Fruit fly (Drosophila melanogaster) whole organism, embryonic: ENCODE measurements around the gene CG43051.

Source experiments
- Adf1 ChIP-seq: fragments of 200-800 bp; sonication (Bioruptor generic); IDR thresholded peaks from 2 replicates; pipeline ENCODE4 v1.3.6; 2022; ENCODE audit warnings: missing biosample characterization, missing genetic modification characterization
- Antp ChIP-seq: fragments of 200-800 bp; sonication (Bioruptor generic); optimal IDR thresholded peaks from 3 replicates; lab custom pipeline; 2016; ENCODE audit warnings: missing biosample characterization, missing genetic modification characterization
- Asciz ChIP-seq: fragments of 200-800 bp; sonication (Bioruptor generic); optimal IDR thresholded peaks from 2 replicates; lab custom pipeline; 2017; ENCODE audit warnings: missing biosample characterization, mild to moderate bottlenecking, missing genetic modification characterization, missing genetic modification reagents
- Bdp1 ChIP-seq: fragments of 200-800 bp; sonication (Bioruptor generic); optimal IDR thresholded peaks from 3 replicates; lab custom pipeline; 2016; ENCODE audit warnings: missing biosample characterization, missing genetic modification characterization
- CG10147 ChIP-seq: fragments of 200-800 bp; sonication (Bioruptor generic); optimal IDR thresholded peaks from 2 replicates; lab custom pipeline; 2019; ENCODE audit warnings: missing biosample characterization, mild to moderate bottlenecking, missing genetic modification characterization, moderate library complexity
- CG10366 ChIP-seq: fragments of 200-800 bp; sonication (Bioruptor generic); IDR thresholded peaks from 2 replicates; pipeline ENCODE4 v1.3.6; 2022; ENCODE audit warnings: missing biosample characterization, missing genetic modification characterization
- CG10959 ChIP-seq: fragments of 200-800 bp; sonication (Bioruptor generic); IDR thresholded peaks from 2 replicates; pipeline ENCODE4 v1.3.6; 2022; ENCODE audit warnings: missing biosample characterization, missing genetic modification characterization
- CG11247 ChIP-seq: fragments of 200-800 bp; sonication (Bioruptor generic); IDR thresholded peaks from 2 replicates; pipeline ENCODE4 v1.3.6; 2022; ENCODE audit warnings: missing biosample characterization, missing genetic modification characterization
- CG12219 ChIP-seq: fragments of 200-800 bp; sonication (Bioruptor generic); optimal IDR thresholded peaks from 3 replicates; lab custom pipeline; 2018; ENCODE audit warnings: missing biosample characterization, mild to moderate bottlenecking, missing genetic modification characterization
- CG15269 ChIP-seq: fragments of 200-800 bp; sonication (Bioruptor generic); optimal IDR thresholded peaks from 2 replicates; lab custom pipeline; 2018; ENCODE audit warnings: missing biosample characterization, mild to moderate bottlenecking, missing genetic modification characterization, moderate library complexity
- CG15514 ChIP-seq: fragments of 200-800 bp; sonication (Bioruptor generic); optimal IDR thresholded peaks from 3 replicates; lab custom pipeline; 2017; ENCODE audit warnings: missing biosample characterization, missing genetic modification characterization, mild to moderate bottlenecking, moderate library complexity, missing genetic modification reagents
- CG1647 ChIP-seq: fragments of 200-800 bp; sonication (Bioruptor generic); optimal IDR thresholded peaks from 3 replicates; lab custom pipeline; 2016; ENCODE audit warnings: missing biosample characterization, missing genetic modification characterization
- CG17359 ChIP-seq: fragments of 200-800 bp; sonication (Bioruptor generic); optimal IDR thresholded peaks from 3 replicates; lab custom pipeline; 2018; ENCODE audit warnings: missing biosample characterization, mild to moderate bottlenecking, missing genetic modification characterization, moderate library complexity
- CG3065 ChIP-seq: fragments of 200-800 bp; sonication (Bioruptor generic); optimal IDR thresholded peaks from 2 replicates; lab custom pipeline; 2016; ENCODE audit warnings: missing biosample characterization, missing genetic modification characterization
- CG43689 ChIP-seq: fragments of 200-800 bp; sonication (Bioruptor generic); IDR thresholded peaks from 2 replicates; pipeline ENCODE4 v1.3.6; 2022; ENCODE audit warnings: missing biosample characterization, missing genetic modification characterization
- CG4617 ChIP-seq: fragments of 200-800 bp; sonication (Bioruptor generic); optimal IDR thresholded peaks from 3 replicates; lab custom pipeline; 2016; ENCODE audit warnings: missing biosample characterization, missing genetic modification characterization, borderline replicate concordance
- CG6654 ChIP-seq: fragments of 200-800 bp; sonication (Bioruptor generic); optimal IDR thresholded peaks from 2 replicates; lab custom pipeline; 2017; ENCODE audit warnings: missing biosample characterization, mild to moderate bottlenecking, missing genetic modification characterization
- CG7786 ChIP-seq: fragments of 200-800 bp; sonication (Bioruptor generic); optimal IDR thresholded peaks from 2 replicates; lab custom pipeline; 2016; ENCODE audit warnings: missing biosample characterization, missing genetic modification characterization
- CG7839 ChIP-seq: fragments of 200-800 bp; sonication (Bioruptor generic); optimal IDR thresholded peaks from 3 replicates; lab custom pipeline; 2018; ENCODE audit warnings: missing biosample characterization, mild to moderate bottlenecking, missing genetic modification characterization, moderate library complexity
- CG8290 ChIP-seq, 3 experiments: fragments of 200-800 bp; sonication (Bioruptor generic); optimal IDR thresholded peaks; 2 replicates each; lab custom pipeline; 2016 to 2019; ENCODE audit warnings: missing biosample characterization in 3 of 3, missing genetic modification characterization in 3 of 3, mild to moderate bottlenecking in 2 of 3, moderate library complexity in 1 of 3
- CG9215 ChIP-seq: fragments of 200-800 bp; sonication (Bioruptor generic); IDR thresholded peaks from 2 replicates; pipeline ENCODE4 v1.3.6; 2022; ENCODE audit warnings: missing biosample characterization, missing genetic modification characterization
- Camta ChIP-seq: fragments of 200-800 bp; sonication (Bioruptor generic); optimal IDR thresholded peaks from 2 replicates; lab custom pipeline; 2016; ENCODE audit warnings: missing biosample characterization, missing genetic modification characterization
- Deaf1 ChIP-seq: fragments of 200-800 bp; optimal IDR thresholded peaks from 3 replicates; lab custom pipeline; 2019; ENCODE audit warnings: missing biosample characterization, mild to moderate bottlenecking, missing genetic modification characterization, moderate library complexity
- Dll ChIP-seq: fragments of 200-800 bp; sonication (Bioruptor generic); IDR thresholded peaks from 4 replicates; pipeline ENCODE4 v1.3.6; 2022; ENCODE audit warnings: missing biosample characterization, missing genetic modification characterization; ENCODE audit not compliant: partially characterized antibody
- Ets65A ChIP-seq: fragments of 200-800 bp; sonication (Bioruptor generic); peaks from one replicate; lab custom pipeline; 2016; ENCODE audit warnings: missing biosample characterization, missing genetic modification characterization
- HHEX ChIP-seq: fragments of 200-800 bp; sonication (Bioruptor generic); optimal IDR thresholded peaks from 3 replicates; lab custom pipeline; 2017; ENCODE audit warnings: missing biosample characterization, mild to moderate bottlenecking, missing genetic modification characterization, missing genetic modification reagents
- Mad ChIP-seq: fragments of 200-800 bp; sonication (Bioruptor generic); optimal IDR thresholded peaks from 2 replicates; lab custom pipeline; 2016; ENCODE audit warnings: missing biosample characterization, missing genetic modification characterization
- Med ChIP-seq: fragments of 200-800 bp; sonication (Bioruptor generic); peaks from one replicate; lab custom pipeline; 2016; ENCODE audit warnings: missing biosample characterization, missing genetic modification characterization, mild to moderate bottlenecking, inconsistent platforms, moderate library complexity
- Meics ChIP-seq: fragments of 200-800 bp; sonication (Bioruptor generic); optimal IDR thresholded peaks from 2 replicates; lab custom pipeline; 2017; ENCODE audit warnings: missing biosample characterization, mild to moderate bottlenecking, missing genetic modification characterization
- Nf-YC ChIP-seq: fragments of 200-800 bp; optimal IDR thresholded peaks from 3 replicates; lab custom pipeline; 2019; ENCODE audit warnings: missing biosample characterization, mild to moderate bottlenecking, missing genetic modification characterization, moderate library complexity
- Optix ChIP-seq: fragments of 200-800 bp; sonication (Bioruptor generic); IDR thresholded peaks from 3 replicates; pipeline ENCODE4 v1.3.6; 2022; ENCODE audit warnings: missing biosample characterization, missing genetic modification characterization
- Rfx ChIP-seq: fragments of 200-800 bp; sonication (Bioruptor generic); IDR thresholded peaks from 2 replicates; pipeline ENCODE4 v1.3.6; 2022; ENCODE audit warnings: missing biosample characterization, missing genetic modification characterization
- ash1 ChIP-seq: fragments of 200-800 bp; sonication (Bioruptor generic); optimal IDR thresholded peaks from 2 replicates; lab custom pipeline; 2018; ENCODE audit warnings: missing biosample characterization, mild to moderate bottlenecking, missing genetic modification characterization
- bsh ChIP-seq, 2 experiments: fragments of 200-800 bp; sonication (Bioruptor generic); optimal IDR thresholded peaks; 2 replicates each; lab custom pipeline; 2017 to 2018; ENCODE audit warnings: mild to moderate bottlenecking in 2 of 2, missing biosample characterization in 2 of 2, missing genetic modification characterization in 2 of 2, moderate library complexity in 1 of 2
- croc ChIP-seq: fragments of 200-800 bp; sonication (Bioruptor generic); conservative IDR thresholded peaks from 3 replicates; pipeline ENCODE4 v1.3.6; 2022; ENCODE audit warnings: missing biosample characterization, missing genetic modification characterization
- crp ChIP-seq, 2 experiments: fragments of 200-800 bp; sonication (Bioruptor generic); optimal IDR thresholded peaks; 2 replicates in 1 of 2; 3 replicates in 1 of 2; lab custom pipeline; 2017; ENCODE audit warnings: missing biosample characterization in 2 of 2, missing genetic modification characterization in 2 of 2, mild to moderate bottlenecking in 1 of 2, moderate library complexity in 1 of 2
- dimm ChIP-seq: fragments of 200-800 bp; sonication (Bioruptor generic); IDR thresholded peaks from 2 replicates; pipeline ENCODE4 v1.3.6; 2022; ENCODE audit warnings: missing biosample characterization, missing genetic modification characterization
- en ChIP-seq: fragments of 200-800 bp; sonication (Bioruptor generic); optimal IDR thresholded peaks from 2 replicates; lab custom pipeline; 2016; ENCODE audit warnings: missing biosample characterization, missing genetic modification characterization
- gcm ChIP-seq: fragments of 200-800 bp; sonication (Bioruptor generic); optimal IDR thresholded peaks from 2 replicates; lab custom pipeline; 2019; ENCODE audit warnings: missing biosample characterization, mild to moderate bottlenecking, missing genetic modification characterization, moderate library complexity
- jing ChIP-seq: fragments of 200-800 bp; sonication (Bioruptor generic); optimal IDR thresholded peaks from 2 replicates; lab custom pipeline; 2018; ENCODE audit warnings: missing biosample characterization, mild to moderate bottlenecking, missing genetic modification characterization
- nom ChIP-seq: fragments of 200-800 bp; sonication (Bioruptor generic); optimal IDR thresholded peaks from 2 replicates; lab custom pipeline; 2017; ENCODE audit warnings: missing biosample characterization, missing genetic modification characterization, mild to moderate bottlenecking, moderate library complexity, missing genetic modification reagents
- pan ChIP-seq, 4 experiments: fragments of >200 bp in 3 of 4; fragments of 200-800 bp in 1 of 4; sonication (Bioruptor generic) in 1 of 4; optimal IDR thresholded peaks in 3 of 4; IDR thresholded peaks in 1 of 4; 2 replicates each; pipeline versions ENCODE4 v1.3.6 to Lab custom; 2017 to 2022; ENCODE audit warnings: missing biosample characterization in 2 of 4, missing genetic modification characterization in 2 of 4, mixed read lengths in 1 of 4
- row ChIP-seq: fragments of 200-800 bp; sonication (Bioruptor generic); IDR thresholded peaks from 3 replicates; pipeline ENCODE4 v1.3.6; 2022; ENCODE audit warnings: missing biosample characterization, missing genetic modification characterization
- sd ChIP-seq: fragments of 200-800 bp; sonication (Bioruptor generic); optimal IDR thresholded peaks from 3 replicates; lab custom pipeline; 2018; ENCODE audit warnings: missing biosample characterization, mild to moderate bottlenecking, missing genetic modification characterization, moderate library complexity
- sens ChIP-seq: fragments of 200-800 bp; sonication (Bioruptor generic); peaks from one replicate; lab custom pipeline; 2016; ENCODE audit warnings: missing biosample characterization, missing genetic modification characterization
- seq ChIP-seq: fragments of 200-800 bp; sonication (Bioruptor generic); IDR thresholded peaks from 2 replicates; pipeline ENCODE4 v1.3.6; 2022; ENCODE audit warnings: missing biosample characterization, missing genetic modification characterization
- sob ChIP-seq: fragments of 200-800 bp; sonication (Bioruptor generic); IDR thresholded peaks from 2 replicates; pipeline ENCODE4 v1.3.6; 2022; ENCODE audit warnings: missing biosample characterization, missing genetic modification characterization
- tll ChIP-seq, 2 experiments: fragments of 200-800 bp in 1 of 2; fragments of >200 bp in 1 of 2; sonication (Bioruptor generic) in 1 of 2; optimal IDR thresholded peaks; 2 replicates each; lab custom pipeline; 2017 to 2019; ENCODE audit warnings: missing biosample characterization in 2 of 2, missing genetic modification characterization in 2 of 2, mild to moderate bottlenecking in 1 of 2, moderate library complexity in 1 of 2
- tx ChIP-seq: fragments of 200-800 bp; sonication (Bioruptor generic); optimal IDR thresholded peaks from 2 replicates; lab custom pipeline; 2016; ENCODE audit warnings: missing biosample characterization, missing genetic modification characterization
- vvl ChIP-seq: fragments of 200-800 bp; sonication (Bioruptor generic); IDR thresholded peaks from 2 replicates; pipeline ENCODE4 v1.3.6; 2022; ENCODE audit warnings: missing biosample characterization, missing genetic modification characterization

The CG43051 gene

DNA sequence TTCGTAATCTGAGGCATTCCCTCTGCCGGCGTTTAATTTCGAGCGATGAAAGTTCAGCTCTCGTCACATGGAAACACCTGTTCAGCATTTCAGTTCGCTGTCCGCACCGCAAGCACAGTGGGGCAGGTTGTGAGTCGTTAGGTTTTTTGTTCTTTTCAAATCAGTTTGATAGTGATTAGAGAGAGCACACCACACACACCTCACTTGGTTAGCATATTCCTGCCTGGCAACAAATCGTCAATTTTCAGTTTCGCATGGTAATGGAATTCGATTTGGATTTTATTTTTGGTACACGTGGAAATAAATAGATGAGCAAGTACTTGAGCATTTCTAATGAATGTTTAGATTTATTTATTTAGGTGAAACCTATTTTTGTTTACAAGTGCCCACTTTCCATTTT is 20.6 kb downstream of the CG43051 start:
- TF ChIP-seq Deaf1 (tag; lab: Kevin White, UChicago), result no peak
- TF ChIP-seq en (GFP tag; lab: Kevin White, UChicago), result no peak
- TF ChIP-seq bsh (GFP tag; optimal IDR thresholded peaks at IDR 0.05; lab: Kevin White, UChicago), result no peak
- no peak for TF ChIP-seq Dll (GFP tag; lab: Robert Waterston, UW)
- 0 out of 2 replicates have a peak, but pooled peaks have one; percentile 29 for TF ChIP-seq Rfx (GFP tag; lab: Robert Waterston, UW)
- TF ChIP-seq CG4617, result no peak
- no peak for TF ChIP-seq seq (GFP tag; lab: Robert Waterston, UW)
- TF ChIP-seq CG10147, result no peak
- TF ChIP-seq sens (GFP tag; lab: Kevin White, UChicago), result peak; percentile 78
- no peak for TF ChIP-seq CG1647 (GFP tag; lab: Kevin White, UChicago)
- no peak for TF ChIP-seq CG10959 (GFP tag; lab: Robert Waterston, UW)
- no peak for TF ChIP-seq Antp (GFP tag; lab: Kevin White, UChicago)
- no peak for TF ChIP-seq tx
- no peak for TF ChIP-seq CG6654 (GFP tag; lab: Kevin White, UChicago)
- no peak for TF ChIP-seq crp (GFP tag; optimal IDR thresholded peaks at IDR 0.05; lab: Kevin White, UChicago)
- TF ChIP-seq Camta (GFP tag; lab: Kevin White, UChicago), result no peak
- TF ChIP-seq Bdp1 (GFP tag; lab: Kevin White, UChicago), result no peak
- TF ChIP-seq Nf-YC (tag; lab: Kevin White, UChicago), result no peak
- no peak for TF ChIP-seq CG12219 (GFP tag; lab: Kevin White, UChicago)
- no peak for TF ChIP-seq CG3065 (GFP tag; lab: Kevin White, UChicago)
- no peak for TF ChIP-seq croc (GFP tag; lab: Robert Waterston, UW)
- TF ChIP-seq Med (GFP tag; lab: Kevin White, UChicago), result peak; percentile 80
- TF ChIP-seq Mad (GFP tag; lab: Kevin White, UChicago), result no peak
- no peak for TF ChIP-seq CG17359 (tag; lab: Kevin White, UChicago)
- TF ChIP-seq Meics (GFP tag; lab: Kevin White, UChicago), result peak; percentile 6
- TF ChIP-seq CG15514, result no peak
- TF ChIP-seq Optix (GFP tag; lab: Robert Waterston, UW), result no peak
- TF ChIP-seq CG11247, result peak; percentile 28; the same call in 1 of the 2 replicates
- no peak for TF ChIP-seq ash1 (GFP tag; lab: Kevin White, UChicago)
- no peak for TF ChIP-seq Ets65A
- TF ChIP-seq row (GFP tag; lab: Robert Waterston, UW), result 0 out of 3 replicates have a peak, but pooled peaks have one; percentile 19
- TF ChIP-seq gcm, result no peak
- TF ChIP-seq CG7786 (GFP tag; lab: Kevin White, UChicago), result no peak
- no peak for TF ChIP-seq Adf1
- TF ChIP-seq vvl (GFP tag; lab: Robert Waterston, UW), result 0 out of 2 replicates have a peak, but pooled peaks have one; percentile 14
- no peak for TF ChIP-seq HHEX (GFP tag; lab: Kevin White, UChicago)
- no peak for TF ChIP-seq dimm (GFP tag; lab: Robert Waterston, UW)
- no peak for TF ChIP-seq CG8290 (GFP tag; optimal IDR thresholded peaks at IDR 0.05; lab: Kevin White, UChicago)
- peak in 1 of 2 experiments; percentile 39 for TF ChIP-seq CG8290 (tag; optimal IDR thresholded peaks at IDR 0.05; lab: Kevin White, UChicago)
- TF ChIP-seq pan (optimal IDR thresholded peaks at IDR 0.05; lab: Kevin White, UChicago), result no peak
- no peak for TF ChIP-seq pan (GFP tag; optimal IDR thresholded peaks at IDR 0.05 in 1 of 2, IDR thresholded peaks at IDR 0.05 in 1 of 2)
- no peak for TF ChIP-seq Asciz (GFP tag; lab: Kevin White, UChicago)
- no peak for TF ChIP-seq jing (GFP tag; lab: Kevin White, UChicago)
- TF ChIP-seq sd (tag; lab: Kevin White, UChicago), result peak; percentile 20
- TF ChIP-seq CG43689 (GFP tag; lab: Robert Waterston, UW), result no peak
- TF ChIP-seq nom, result no peak
- no peak for TF ChIP-seq CG15269 (tag; lab: Kevin White, UChicago)
- TF ChIP-seq sob, result 0 out of 2 replicates have a peak, but pooled peaks have one; percentile 20
- TF ChIP-seq CG9215 (GFP tag; lab: Robert Waterston, UW), result no peak
- no peak for TF ChIP-seq CG7839 (tag; lab: Kevin White, UChicago)
- no peak for TF ChIP-seq tll (GFP tag; optimal IDR thresholded peaks at IDR 0.05; lab: Kevin White, UChicago)
- no peak for TF ChIP-seq CG10366
